Fruit fly (Drosophila melanogaster): ENCODE measurements around the gene Nep6.

dm6 chrX:12751786-12752187 lies 49.7 kb upstream of the Nep6 start:
- TF ChIP-seq h (optimal IDR thresholded peaks at IDR 0.05) (no peak), insv (optimal IDR thresholded peaks at IDR 0.05) (no peak), ttk (optimal IDR thresholded peaks at IDR 0.05) (no peak)

Measured in Kc167 (cell line).